Worm (Caenorhabditis elegans): ENCODE data around the gene fbxa-22.

- TF ChIP-seq zfp-2 (tag; optimal IDR thresholded peaks at IDR 0.05) (no peak), ztf-11 (tag; optimal IDR thresholded peaks at IDR 0.05) (no peak), daf-12 (tag; optimal IDR thresholded peaks at IDR 0.05) (no peak)
Observed at ce11 chrIII:916897-917296, 21.8 kb upstream of the fbxa-22 start, which contains the start of gene idpp-13.
